Fruit fly (Drosophila melanogaster) whole organism, embryonic: Measurements from ENCODE around the gene CG11791.

Experiments used
- B-H2 ChIP-seq: fragments of 200-800 bp; sonication (Bioruptor generic); optimal IDR thresholded peaks from 2 replicates; lab custom pipeline; 2018; ENCODE audit warnings: missing biosample characterization, mild to moderate bottlenecking, missing genetic modification characterization
- C15 ChIP-seq: fragments of 200-800 bp; sonication (Bioruptor generic); IDR thresholded peaks from 3 replicates; pipeline ENCODE4 v1.3.6; 2022; ENCODE audit warnings: missing biosample characterization, missing genetic modification characterization
- CG1024 ChIP-seq: fragments of 200-800 bp; sonication (Bioruptor generic); IDR thresholded peaks from 2 replicates; pipeline ENCODE4 v1.3.6; 2022; ENCODE audit warnings: missing biosample characterization, missing genetic modification characterization
- CG11085 ChIP-seq: fragments of 200-800 bp; sonication (Bioruptor generic); IDR thresholded peaks from 2 replicates; pipeline ENCODE4 v1.3.6; 2022; ENCODE audit warnings: missing biosample characterization, missing genetic modification characterization
- CG12104 ChIP-seq: fragments of 200-800 bp; sonication (Bioruptor generic); optimal IDR thresholded peaks from 3 replicates; lab custom pipeline; 2016; ENCODE audit warnings: missing biosample characterization, missing genetic modification characterization
- CG1233 ChIP-seq: fragments of 200-800 bp; sonication (Bioruptor generic); optimal IDR thresholded peaks from 4 replicates; lab custom pipeline; 2018; ENCODE audit warnings: missing biosample characterization, mild to moderate bottlenecking, missing genetic modification characterization
- CG12659 ChIP-seq: fragments of 200-800 bp; sonication (Bioruptor generic); optimal IDR thresholded peaks from 3 replicates; lab custom pipeline; 2017; ENCODE audit warnings: mild to moderate bottlenecking, missing biosample characterization, missing genetic modification reagents, missing genetic modification characterization
- CG1603 ChIP-seq: fragments of 200-800 bp; sonication (Bioruptor generic); optimal IDR thresholded peaks from 2 replicates; lab custom pipeline; 2019; ENCODE audit warnings: missing biosample characterization, mild to moderate bottlenecking, missing genetic modification characterization, moderate library complexity
- CG18011 ChIP-seq: fragments of 200-800 bp; sonication (Bioruptor generic); optimal IDR thresholded peaks from 2 replicates; lab custom pipeline; 2017; ENCODE audit warnings: missing biosample characterization, missing genetic modification characterization, mild to moderate bottlenecking, moderate library complexity, missing genotype
- CG2202 ChIP-seq: fragments of 200-800 bp; sonication (Bioruptor generic); optimal IDR thresholded peaks from 2 replicates; lab custom pipeline; 2018; ENCODE audit warnings: missing biosample characterization, mild to moderate bottlenecking, missing genetic modification characterization
- CG32532 ChIP-seq: fragments of 200-800 bp; sonication (Bioruptor generic); IDR thresholded peaks from 2 replicates; pipeline ENCODE4 v1.3.6; 2022; ENCODE audit warnings: missing biosample characterization, missing genetic modification characterization
- CG3838 ChIP-seq: fragments of 200-800 bp; sonication (Bioruptor generic); optimal IDR thresholded peaks from 3 replicates; lab custom pipeline; 2016; ENCODE audit warnings: missing biosample characterization, missing genetic modification characterization
- CG42726 ChIP-seq: fragments of 200-800 bp; sonication (Bioruptor generic); IDR thresholded peaks from 2 replicates; pipeline ENCODE4 v1.3.6; 2022; ENCODE audit warnings: missing biosample characterization, missing genetic modification characterization; ENCODE audit not compliant: partially characterized antibody
- CG4328 ChIP-seq: fragments of 200-800 bp; sonication (Bioruptor generic); optimal IDR thresholded peaks from 3 replicates; lab custom pipeline; 2017; ENCODE audit warnings: missing biosample characterization, missing genetic modification reagents, missing genetic modification characterization
- CG6854 ChIP-seq: fragments of 200-800 bp; sonication (Bioruptor generic); optimal IDR thresholded peaks from 3 replicates; lab custom pipeline; 2017; ENCODE audit warnings: missing biosample characterization, mild to moderate bottlenecking, missing genetic modification characterization
- CG7839 ChIP-seq: fragments of 200-800 bp; sonication (Bioruptor generic); optimal IDR thresholded peaks from 3 replicates; lab custom pipeline; 2018; ENCODE audit warnings: missing biosample characterization, mild to moderate bottlenecking, missing genetic modification characterization, moderate library complexity
- CG9727 ChIP-seq: fragments of 200-800 bp; sonication (Bioruptor generic); optimal IDR thresholded peaks from 3 replicates; lab custom pipeline; 2017; ENCODE audit warnings: missing biosample characterization, mild to moderate bottlenecking, missing genetic modification characterization
- CG9797 ChIP-seq: fragments of 200-800 bp; sonication (Bioruptor generic); optimal IDR thresholded peaks from 3 replicates; lab custom pipeline; 2018; ENCODE audit warnings: missing biosample characterization, mild to moderate bottlenecking, missing genetic modification characterization
- Camta ChIP-seq: fragments of 200-800 bp; sonication (Bioruptor generic); optimal IDR thresholded peaks from 2 replicates; lab custom pipeline; 2016; ENCODE audit warnings: missing biosample characterization, missing genetic modification characterization
- Dp ChIP-seq: fragments of 200-800 bp; sonication (Bioruptor generic); optimal IDR thresholded peaks from 2 replicates; lab custom pipeline; 2018; ENCODE audit warnings: missing biosample characterization, mild to moderate bottlenecking, missing genetic modification characterization, moderate library complexity
- Gsc ChIP-seq: fragments of 200-800 bp; sonication (Bioruptor generic); IDR thresholded peaks from 2 replicates; pipeline ENCODE4 v1.3.6; 2022; ENCODE audit warnings: missing biosample characterization, missing genetic modification characterization
- MBD-R2 ChIP-seq: fragments of 200-800 bp; sonication (Bioruptor generic); IDR thresholded peaks from 2 replicates; pipeline ENCODE4 v1.3.6; 2022; ENCODE audit warnings: missing biosample characterization, missing genetic modification characterization
- MESR4 ChIP-seq: fragments of 200-800 bp; sonication (Bioruptor generic); optimal IDR thresholded peaks from 2 replicates; lab custom pipeline; 2018; ENCODE audit warnings: missing biosample characterization, mild to moderate bottlenecking, missing genetic modification characterization, moderate library complexity
- MTF-1 ChIP-seq: fragments of 200-800 bp; sonication (Bioruptor generic); optimal IDR thresholded peaks from 2 replicates; lab custom pipeline; 2018; ENCODE audit warnings: missing biosample characterization, mild to moderate bottlenecking, missing genetic modification characterization, borderline replicate concordance
- Max ChIP-seq: fragments of 200-800 bp; sonication (Bioruptor generic); optimal IDR thresholded peaks from 2 replicates; lab custom pipeline; 2016; ENCODE audit warnings: missing biosample characterization, mild to moderate bottlenecking, missing genetic modification characterization
- Optix ChIP-seq: fragments of 200-800 bp; sonication (Bioruptor generic); IDR thresholded peaks from 3 replicates; pipeline ENCODE4 v1.3.6; 2022; ENCODE audit warnings: missing biosample characterization, missing genetic modification characterization
- PHDP ChIP-seq: fragments of 200-800 bp; sonication (Bioruptor generic); optimal IDR thresholded peaks from 3 replicates; lab custom pipeline; 2018; ENCODE audit warnings: missing biosample characterization, mild to moderate bottlenecking, missing genetic modification characterization, moderate library complexity
- Ptx1 ChIP-seq: fragments of 200-800 bp; sonication (Bioruptor generic); IDR thresholded peaks from 2 replicates; pipeline ENCODE4 v1.3.6; 2022; ENCODE audit warnings: missing biosample characterization, missing genetic modification characterization
- Rx ChIP-seq: fragments of 200-800 bp; sonication (Bioruptor generic); IDR thresholded peaks from 2 replicates; pipeline ENCODE4 v1.3.6; 2022; ENCODE audit warnings: missing biosample characterization, missing genetic modification characterization
- Six4 ChIP-seq: fragments of 200-800 bp; sonication (Bioruptor generic); optimal IDR thresholded peaks from 2 replicates; lab custom pipeline; 2016; ENCODE audit warnings: missing biosample characterization, missing genetic modification characterization
- Sox102F ChIP-seq: fragments of 200-800 bp; sonication (Bioruptor generic); optimal IDR thresholded peaks from 2 replicates; lab custom pipeline; 2018; ENCODE audit warnings: missing biosample characterization, mild to moderate bottlenecking, missing genetic modification characterization, moderate library complexity
- Ssrp ChIP-seq: fragments of 200-800 bp; sonication (Bioruptor generic); optimal IDR thresholded peaks from 2 replicates; lab custom pipeline; 2018; ENCODE audit warnings: missing biosample characterization, mild to moderate bottlenecking, missing genetic modification characterization, moderate library complexity
- caup ChIP-seq: fragments of 200-800 bp; sonication (Bioruptor generic); optimal IDR thresholded peaks from 3 replicates; lab custom pipeline; 2017; ENCODE audit warnings: missing biosample characterization, mild to moderate bottlenecking, missing genetic modification characterization, moderate library complexity; ENCODE audit not compliant: severe bottlenecking
- disco-r ChIP-seq: fragments of 200-800 bp; sonication (Bioruptor generic); optimal IDR thresholded peaks from 2 replicates; lab custom pipeline; 2016; ENCODE audit warnings: missing biosample characterization, missing genetic modification characterization
- dpn ChIP-seq, 2 experiments: fragments of 200-800 bp; sonication (Bioruptor generic); optimal IDR thresholded peaks; 3 replicates each; lab custom pipeline; 2016; ENCODE audit warnings: missing biosample characterization in 2 of 2, missing genetic modification characterization in 2 of 2
- fru ChIP-seq: fragments of >200 bp; optimal IDR thresholded peaks from 2 replicates; lab custom pipeline; 2017
- gsb ChIP-seq: fragments of 200-800 bp; sonication (Bioruptor generic); IDR thresholded peaks from 2 replicates; pipeline ENCODE4 v1.3.6; 2022; ENCODE audit warnings: missing biosample characterization, missing genetic modification characterization
- kah ChIP-seq: fragments of 200-800 bp; sonication (Bioruptor generic); optimal IDR thresholded peaks from 2 replicates; lab custom pipeline; 2018; ENCODE audit warnings: missing biosample characterization, mild to moderate bottlenecking, missing genetic modification characterization
- lab ChIP-seq: fragments of 200-800 bp; sonication (Bioruptor generic); optimal IDR thresholded peaks from 3 replicates; lab custom pipeline; 2017; ENCODE audit warnings: missing biosample characterization, missing genetic modification characterization, mild to moderate bottlenecking, moderate library complexity, missing genetic modification reagents
- nau ChIP-seq: fragments of 200-800 bp; sonication (Bioruptor generic); optimal IDR thresholded peaks from 3 replicates; lab custom pipeline; 2017; ENCODE audit warnings: missing biosample characterization, mild to moderate bottlenecking, missing genetic modification characterization, missing genetic modification reagents
- odd ChIP-seq: fragments of 200-800 bp; sonication (Bioruptor generic); optimal IDR thresholded peaks from 2 replicates; lab custom pipeline; 2017; ENCODE audit warnings: missing biosample characterization, mild to moderate bottlenecking, missing genetic modification characterization
- peb ChIP-seq: fragments of 200-800 bp; sonication (Bioruptor generic); IDR thresholded peaks from 2 replicates; pipeline ENCODE4 v1.3.6; 2022; ENCODE audit warnings: missing biosample characterization, missing genetic modification characterization
- sima ChIP-seq: fragments of 200-800 bp; sonication (Bioruptor generic); optimal IDR thresholded peaks from 2 replicates; lab custom pipeline; 2016; ENCODE audit warnings: missing biosample characterization, missing genetic modification characterization
- sob ChIP-seq: fragments of 200-800 bp; sonication (Bioruptor generic); IDR thresholded peaks from 2 replicates; pipeline ENCODE4 v1.3.6; 2022; ENCODE audit warnings: missing biosample characterization, missing genetic modification characterization
- sqz ChIP-seq: fragments of 200-800 bp; sonication (Bioruptor generic); optimal IDR thresholded peaks from 3 replicates; lab custom pipeline; 2018; ENCODE audit warnings: missing biosample characterization, mild to moderate bottlenecking, missing genetic modification characterization
- stwl ChIP-seq: fragments of 200-800 bp; sonication (Bioruptor generic); optimal IDR thresholded peaks from 3 replicates; lab custom pipeline; 2018; ENCODE audit warnings: missing biosample characterization, mild to moderate bottlenecking, missing genetic modification characterization, moderate library complexity
- tap ChIP-seq: fragments of 200-800 bp; optimal IDR thresholded peaks from 3 replicates; lab custom pipeline; 2019; ENCODE audit warnings: missing biosample characterization, mild to moderate bottlenecking, missing genetic modification characterization, moderate library complexity
- tio ChIP-seq: fragments of 200-800 bp; sonication (Bioruptor generic); optimal IDR thresholded peaks from 2 replicates; lab custom pipeline; 2017; ENCODE audit warnings: missing biosample characterization, missing genetic modification characterization, inconsistent platforms
- zf30C ChIP-seq: fragments of 200-800 bp; sonication (Bioruptor generic); optimal IDR thresholded peaks from 3 replicates; lab custom pipeline; 2018; ENCODE audit warnings: missing biosample characterization, mild to moderate bottlenecking, missing genetic modification characterization
- zfh1 ChIP-seq: fragments of 200-800 bp; sonication (Bioruptor generic); IDR thresholded peaks from 3 replicates; pipeline ENCODE4 v1.3.6; 2022; ENCODE audit warnings: missing biosample characterization, missing genetic modification characterization

CG11791 gene

DNA sequence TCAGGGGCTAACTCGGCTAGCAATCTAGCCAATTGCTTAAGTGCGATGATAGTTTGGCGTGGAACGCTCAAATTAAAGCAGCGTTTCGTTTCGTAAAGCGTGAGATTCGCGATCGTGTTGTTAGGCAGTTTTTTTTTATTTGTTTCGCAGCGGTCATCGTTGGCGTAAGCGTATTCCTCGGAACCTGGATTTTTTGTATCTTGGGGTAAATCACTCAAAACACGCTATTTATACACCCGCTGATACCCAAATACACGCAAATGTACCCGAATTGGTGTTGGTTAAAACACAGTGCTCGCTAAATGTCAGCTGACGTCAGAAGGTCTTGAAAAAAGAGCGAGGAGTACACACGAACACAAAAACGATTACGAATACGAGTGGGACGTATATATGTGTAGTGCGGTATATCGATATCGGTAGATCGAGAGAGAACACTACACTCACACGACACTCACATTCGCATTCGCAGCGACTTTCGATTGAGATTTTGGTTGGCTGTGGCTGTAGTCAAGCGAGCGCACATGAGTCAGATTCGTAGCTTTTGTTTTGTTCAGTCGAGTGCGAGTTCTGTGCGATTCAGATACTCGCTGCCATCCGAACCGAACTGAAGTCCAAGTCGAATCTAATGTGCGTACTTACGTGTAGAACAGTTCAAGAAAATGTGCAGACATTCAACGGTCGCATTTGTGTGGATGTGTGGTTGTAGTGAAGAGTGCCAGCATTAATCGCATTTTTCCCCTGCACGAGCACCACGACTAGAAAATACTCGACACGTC, 514 bp downstream of the CG11791 start (continued):
- peak; percentile 17 for TF ChIP-seq kah (GFP tag; lab: Kevin White, UChicago)
- TF ChIP-seq gsb (GFP tag; lab: Robert Waterston, UW), result no peak
- peak; percentile 39 for TF ChIP-seq caup
- TF ChIP-seq lab (GFP tag; lab: Kevin White, UChicago), result peak; percentile 72
- TF ChIP-seq CG9727 (GFP tag; lab: Kevin White, UChicago), result no peak
- TF ChIP-seq Max (GFP tag; lab: Kevin White, UChicago), result no peak
- no peak for TF ChIP-seq fru (lab: Kevin White, UChicago)
- no peak for TF ChIP-seq Ssrp (tag; lab: Kevin White, UChicago)
- no peak for TF ChIP-seq CG18011 (GFP tag; lab: Kevin White, UChicago)
- peak; percentile 24 for TF ChIP-seq MTF-1 (GFP tag; lab: Kevin White, UChicago)
- TF ChIP-seq Sox102F (GFP tag; lab: Kevin White, UChicago), result no peak
- no peak for TF ChIP-seq Six4 (GFP tag; lab: Kevin White, UChicago)
- peak; percentile 3 for TF ChIP-seq CG2202
- TF ChIP-seq PHDP (tag; lab: Kevin White, UChicago), result peak; percentile 42
- TF ChIP-seq Rx (GFP tag; lab: Robert Waterston, UW), result no peak
- TF ChIP-seq CG1024 (GFP tag; lab: Robert Waterston, UW), result no peak
- no peak for TF ChIP-seq sob
- peak; percentile 10 for TF ChIP-seq CG6854 (GFP tag; lab: Kevin White, UChicago)
- TF ChIP-seq zf30C (GFP tag; lab: Kevin White, UChicago), result peak; percentile 11
- TF ChIP-seq CG32532 (GFP tag; lab: Robert Waterston, UW), result no peak
- peak; percentile 34 for TF ChIP-seq CG12659
- TF ChIP-seq sqz (GFP tag; lab: Kevin White, UChicago), result peak; percentile 34
- TF ChIP-seq Optix (GFP tag; lab: Robert Waterston, UW), result no peak
- no peak for TF ChIP-seq CG3838 (GFP tag; lab: Kevin White, UChicago)
- peak; percentile 31 for TF ChIP-seq Dp (GFP tag; lab: Kevin White, UChicago)
- TF ChIP-seq MBD-R2 (GFP tag; lab: Robert Waterston, UW), result no peak
- TF ChIP-seq sima (GFP tag; lab: Kevin White, UChicago), result no peak
- TF ChIP-seq B-H2, result peak; percentile 70
- peak; percentile 28 for TF ChIP-seq tap (tag; lab: Kevin White, UChicago)
- no peak for TF ChIP-seq peb (GFP tag; lab: Robert Waterston, UW)
- TF ChIP-seq stwl (tag; lab: Kevin White, UChicago), result peak; percentile 73
- no peak for TF ChIP-seq Gsc (GFP tag; lab: Robert Waterston, UW)
- peak; percentile 56 for TF ChIP-seq MESR4 (GFP tag; lab: Kevin White, UChicago)
- no peak for TF ChIP-seq CG42726 (GFP tag; lab: Robert Waterston, UW)
- no peak for TF ChIP-seq CG12104 (GFP tag; lab: Kevin White, UChicago)
- TF ChIP-seq CG9797 (GFP tag; lab: Kevin White, UChicago), result no peak
- TF ChIP-seq C15 (GFP tag; lab: Robert Waterston, UW), result no peak
- TF ChIP-seq zfh1 (GFP tag; lab: Robert Waterston, UW), result no peak
- TF ChIP-seq disco-r (GFP tag; lab: Kevin White, UChicago), result no peak
- TF ChIP-seq CG1603 (tag; lab: Kevin White, UChicago), result peak; percentile 8
- TF ChIP-seq dpn (GFP tag; optimal IDR thresholded peaks at IDR 0.05; lab: Kevin White, UChicago), result no peak
- TF ChIP-seq nau (GFP tag; lab: Kevin White, UChicago), result peak; percentile 5
- no peak for TF ChIP-seq CG11085 (GFP tag; lab: Robert Waterston, UW)
- no peak for TF ChIP-seq CG1233 (GFP tag; lab: Kevin White, UChicago)
- no peak for TF ChIP-seq tio (GFP tag; lab: Kevin White, UChicago)
- TF ChIP-seq CG4328 (GFP tag; lab: Kevin White, UChicago), result no peak
- no peak for TF ChIP-seq CG7839 (tag; lab: Kevin White, UChicago)
- TF ChIP-seq Camta (GFP tag; lab: Kevin White, UChicago), result no peak
- TF ChIP-seq odd (GFP tag; lab: Kevin White, UChicago), result peak; percentile 48
- no peak for TF ChIP-seq Ptx1 (GFP tag; lab: Robert Waterston, UW)
